Worm (Caenorhabditis elegans) whole organism, young adult: ENCODE results near the gene snf-9.

Experiments
- hmg-20 ChIP-seq: fragments of 200-800 bp; sonication (Bioruptor generic); IDR thresholded peaks from 2 replicates; pipeline ENCODE4 v1.3.6; 2022; ENCODE audit warnings: missing genetic modification reagents, missing genetic modification characterization, missing compliant biosample characterization
- snpc-4 ChIP-seq, 5 experiments: fragments of 150-350 bp in 1 of 5; sonication (generic microtip) in 4 of 5; optimal IDR thresholded peaks; 2 replicates each; lab custom pipeline; 2014 to 2018; ENCODE audit warnings: missing genetic modification characterization in 5 of 5, missing biosample characterization in 3 of 5, antibody characterized with exemption in 2 of 5, mild to moderate bottlenecking in 2 of 5, missing compliant biosample characterization in 2 of 5, missing genotype in 2 of 5, moderate library complexity in 2 of 5, missing genetic modification reagents in 1 of 5

DNA sequence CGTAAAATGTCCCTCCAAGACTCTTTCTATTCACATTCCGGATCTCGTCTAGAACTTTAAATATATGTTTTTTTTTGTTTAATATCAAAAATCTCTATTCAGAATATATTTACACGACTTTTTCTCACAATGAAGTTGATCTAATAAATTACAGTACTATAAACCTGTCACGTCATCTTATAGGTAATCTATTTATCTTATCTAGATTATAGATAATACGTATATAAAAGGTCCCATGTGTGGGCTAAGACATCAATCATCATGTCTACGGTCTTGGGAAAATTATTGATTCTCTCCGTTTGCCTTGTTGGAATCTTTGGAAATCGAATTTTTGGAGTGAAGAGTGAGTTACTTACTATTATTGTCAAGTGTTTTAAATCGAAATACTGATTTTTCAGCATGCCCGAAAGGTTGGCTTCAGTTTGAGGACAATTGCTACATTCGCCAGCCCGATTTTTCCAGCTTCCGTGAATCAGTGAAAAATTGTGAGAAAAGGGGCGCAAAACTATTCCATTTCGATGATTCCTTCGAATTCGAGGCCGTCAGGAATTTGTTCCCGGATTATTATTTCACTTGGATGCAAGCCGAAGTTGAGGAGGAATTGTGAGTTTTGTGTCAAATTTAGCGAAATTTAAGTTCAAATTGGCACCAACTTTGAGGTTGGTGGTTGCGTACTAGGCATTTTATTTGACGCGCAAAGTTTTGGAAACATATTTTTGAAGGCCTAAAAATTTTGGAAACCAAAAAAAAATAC is 35.1 kb upstream of the snf-9 start, which contains the start of gene clec-196:
- no peak for TF ChIP-seq snpc-4 (GFP tag; optimal IDR thresholded peaks at IDR 0.05; lab: Kevin White, UChicago)
- peak in 1 of 4 experiments; percentile 11 for TF ChIP-seq snpc-4 (tag; optimal IDR thresholded peaks at IDR 0.05; lab: Kevin White, UChicago)
- no peak for TF ChIP-seq hmg-20 (GFP tag; lab: Robert Waterston, UW)
